Fruit fly (Drosophila melanogaster): ENCODE measurements around the gene Tango6.

The Tango6 gene

dm6 chr2L:18981947-18982579 lies 13.2 kb downstream of the Tango6 start (continued):
- no peak for TF ChIP-seq CG7987 (GFP tag; optimal IDR thresholded peaks at IDR 0.05)
- peak; percentile 18 for TF ChIP-seq CG4820 (GFP tag; optimal IDR thresholded peaks at IDR 0.05)
- no peak for TF ChIP-seq CG18619 (GFP tag; optimal IDR thresholded peaks at IDR 0.05)
- no peak for TF ChIP-seq CG42726 (GFP tag; IDR thresholded peaks at IDR 0.05; ENCODE audit: partially characterized antibody)
- TF ChIP-seq ap (GFP tag; IDR thresholded peaks at IDR 0.05) = no peak
- TF ChIP-seq CG2712 (tag; optimal IDR thresholded peaks at IDR 0.05) = peak; percentile 65
- no peak for TF ChIP-seq CG11723 (GFP tag; optimal IDR thresholded peaks at IDR 0.05)
- TF ChIP-seq MTF-1 (GFP tag; optimal IDR thresholded peaks at IDR 0.05; ENCODE audit: borderline replicate concordance) = no peak
- no peak for TF ChIP-seq NK7.1 (GFP tag; optimal IDR thresholded peaks at IDR 0.05)
- TF ChIP-seq zen (tag; optimal IDR thresholded peaks at IDR 0.05) = peak; percentile 14
- no peak for TF ChIP-seq CG2129 (GFP tag; IDR thresholded peaks at IDR 0.05; ENCODE audit: partially characterized antibody)
- TF ChIP-seq chn (GFP tag; optimal IDR thresholded peaks at IDR 0.05) = no peak
- no peak for TF ChIP-seq pan (optimal IDR thresholded peaks at IDR 0.05)
- TF ChIP-seq pan (GFP tag; optimal IDR thresholded peaks at IDR 0.05 in 1 of 2, IDR thresholded peaks at IDR 0.05 in 1 of 2) = no peak
- TF ChIP-seq Side (GFP tag; optimal IDR thresholded peaks at IDR 0.05) = no peak
- no peak for TF ChIP-seq mam (GFP tag; optimal IDR thresholded peaks at IDR 0.05)
- peak; percentile 51; the same call in 1 of the 2 replicates for TF ChIP-seq CG31441 (GFP tag; IDR thresholded peaks at IDR 0.05)
- peak; percentile 10 for TF ChIP-seq CG17829 (tag; optimal IDR thresholded peaks at IDR 0.05)
- no peak for TF ChIP-seq HLH54F (GFP tag; optimal IDR thresholded peaks at IDR 0.05)
- TF ChIP-seq gsb (GFP tag; IDR thresholded peaks at IDR 0.05) = no peak
- TF ChIP-seq Scr (GFP tag; IDR thresholded peaks at IDR 0.05; ENCODE audit: partially characterized antibody) = no peak
- TF ChIP-seq pb (GFP tag; optimal IDR thresholded peaks at IDR 0.05) = no peak
- TF ChIP-seq CG30431 (GFP tag; optimal IDR thresholded peaks at IDR 0.05) = peak; percentile 25
- no peak for TF ChIP-seq lilli (GFP tag; optimal IDR thresholded peaks at IDR 0.05)
- TF ChIP-seq stwl (tag; optimal IDR thresholded peaks at IDR 0.05) = no peak
- TF ChIP-seq repo (GFP tag; optimal IDR thresholded peaks at IDR 0.05) = no peak
- peak; percentile 16 for TF ChIP-seq CoRest (tag; optimal IDR thresholded peaks at IDR 0.05)
- no peak for TF ChIP-seq CG14441 (GFP tag; IDR thresholded peaks at IDR 0.05)
- peak; percentile 52 for TF ChIP-seq row (GFP tag; IDR thresholded peaks at IDR 0.05)
- TF ChIP-seq CG6175 (GFP tag; IDR thresholded peaks at IDR 0.05) = no peak

dm6 chr2L:18982826-18983758 lies 14.3 kb downstream of the Tango6 start:
- TF ChIP-seq Med (GFP tag) (peak; percentile 55), CG17385 (GFP tag; optimal IDR thresholded peaks at IDR 0.05) (peak; percentile 3), dysf (GFP tag; IDR thresholded peaks at IDR 0.05) (no peak), lola (GFP tag; optimal IDR thresholded peaks at IDR 0.05) (peak in 1 of 3 experiments; percentile 3), Fer1 (GFP tag; optimal IDR thresholded peaks at IDR 0.05) (no peak), MTF-1 (GFP tag; optimal IDR thresholded peaks at IDR 0.05; ENCODE audit: borderline replicate concordance) (no peak), pum (GFP tag; optimal IDR thresholded peaks at IDR 0.05) (no peak), sim (GFP tag; IDR thresholded peaks at IDR 0.05) (no peak), unc-4 (GFP tag; IDR thresholded peaks at IDR 0.05; ENCODE audit: partially characterized antibody) (no peak), CG2120 (GFP tag; optimal IDR thresholded peaks at IDR 0.05) (peak; percentile 0), Dfd (GFP tag; optimal IDR thresholded peaks at IDR 0.05) (no peak), cato (GFP tag; optimal IDR thresholded peaks at IDR 0.05; ENCODE audit: borderline replicate concordance) (no peak), ham (GFP tag; IDR thresholded peaks at IDR 0.05) (no peak), CG9609 (GFP tag; optimal IDR thresholded peaks at IDR 0.05) (no peak), CG9817 (tag; optimal IDR thresholded peaks at IDR 0.05) (no peak), Dref (GFP tag; IDR thresholded peaks at IDR 0.05) (no peak), sens-2 (GFP tag; IDR thresholded peaks at IDR 0.05) (no peak), cg (GFP tag; optimal IDR thresholded peaks at IDR 0.05) (no peak), tgo (GFP tag; IDR thresholded peaks at IDR 0.05) (no peak), CG11504 (tag; optimal IDR thresholded peaks at IDR 0.05) (peak; percentile 51)
